Worm (Caenorhabditis elegans) whole organism, mixed stage, embryonic: Measurements from ENCODE around the gene nol-56.

Experiments
- M03D4.4 ChIP-seq: sonication (generic microtip); optimal IDR thresholded peaks from 2 replicates; lab custom pipeline; 2017; ENCODE audit warnings: mild to moderate bottlenecking, missing genetic modification characterization, missing compliant biosample characterization
- bed-3 ChIP-seq: fragments of 200-800 bp; sonication (Bioruptor generic); optimal IDR thresholded peaks from 3 replicates; lab custom pipeline; 2018; ENCODE audit warnings: mild to moderate bottlenecking, missing genetic modification characterization, moderate library complexity, missing compliant biosample characterization
- blmp-1 ChIP-seq: fragments of 150-350 bp; optimal IDR thresholded peaks from 2 replicates; lab custom pipeline; 2014; ENCODE audit warnings: missing biosample characterization, missing genetic modification characterization
- ceh-83 ChIP-seq: fragments of 200-800 bp; sonication (Bioruptor generic); optimal IDR thresholded peaks from 2 replicates; lab custom pipeline; 2018; ENCODE audit warnings: mild to moderate bottlenecking, missing genetic modification characterization, missing compliant biosample characterization
- ces-1 ChIP-seq: fragments of 150-350 bp; optimal IDR thresholded peaks from 2 replicates; lab custom pipeline; 2014; ENCODE audit warnings: missing biosample characterization, missing genetic modification reagents, missing genetic modification characterization
- cnd-1 ChIP-seq: fragments of 200-800 bp; sonication (Bioruptor generic); optimal IDR thresholded peaks from 2 replicates; lab custom pipeline; 2018; ENCODE audit warnings: mild to moderate bottlenecking, missing genetic modification characterization, missing compliant biosample characterization
- drap-1 ChIP-seq: fragments of 200-800 bp; sonication (Bioruptor generic); optimal IDR thresholded peaks from 3 replicates; lab custom pipeline; 2018; ENCODE audit warnings: mild to moderate bottlenecking, missing genetic modification characterization, missing compliant biosample characterization
- elt-1 ChIP-seq: sonication (generic microtip); optimal IDR thresholded peaks from 2 replicates; lab custom pipeline; 2017; ENCODE audit warnings: missing genetic modification characterization, mild to moderate bottlenecking, missing compliant biosample characterization, antibody characterized with exemption, moderate library complexity, borderline replicate concordance; ENCODE audit not compliant: insufficient read depth
- elt-3 ChIP-seq: fragments of 150-350 bp; optimal IDR thresholded peaks from 2 replicates; lab custom pipeline; 2014; ENCODE audit warnings: missing biosample characterization, missing genetic modification characterization
- flh-1 ChIP-seq: fragments of 200-800 bp; sonication (Bioruptor generic); optimal IDR thresholded peaks from 2 replicates; lab custom pipeline; 2018; ENCODE audit warnings: mild to moderate bottlenecking, missing genetic modification characterization, moderate library complexity, missing compliant biosample characterization
- ham-2 ChIP-seq: fragments of 200-800 bp; sonication (Bioruptor generic); optimal IDR thresholded peaks from 2 replicates; lab custom pipeline; 2018; ENCODE audit warnings: mild to moderate bottlenecking, missing genetic modification characterization, missing compliant biosample characterization
- lin-13 ChIP-seq: fragments of 150-350 bp; optimal IDR thresholded peaks from 2 replicates; lab custom pipeline; 2014; ENCODE audit warnings: missing biosample characterization, missing genetic modification characterization
- lin-32 ChIP-seq: fragments of 200-800 bp; sonication (Bioruptor generic); optimal IDR thresholded peaks from 2 replicates; lab custom pipeline; 2018; ENCODE audit warnings: mild to moderate bottlenecking, missing genetic modification characterization, missing compliant biosample characterization
- lsy-2 ChIP-seq: fragments of 150-350 bp; optimal IDR thresholded peaks from 2 replicates; lab custom pipeline; 2014; ENCODE audit warnings: missing biosample characterization, missing genetic modification characterization
- nhr-237 ChIP-seq: fragments of 150-350 bp; optimal IDR thresholded peaks from 2 replicates; lab custom pipeline; 2014; ENCODE audit warnings: missing biosample characterization, missing genetic modification characterization
- nhr-28 ChIP-seq: fragments of 150-350 bp; optimal IDR thresholded peaks from 2 replicates; lab custom pipeline; 2014; ENCODE audit warnings: missing biosample characterization, missing genetic modification characterization
- nhr-76 ChIP-seq: sonication (generic microtip); optimal IDR thresholded peaks from 2 replicates; lab custom pipeline; 2017; ENCODE audit warnings: missing biosample characterization, missing genetic modification characterization
- snpc-4 ChIP-seq: fragments of 150-350 bp; optimal IDR thresholded peaks from 2 replicates; lab custom pipeline; 2014; ENCODE audit warnings: missing biosample characterization, missing genetic modification characterization
- sptf-1 ChIP-seq: sonication (generic microtip); optimal IDR thresholded peaks from 2 replicates; lab custom pipeline; 2017; ENCODE audit warnings: mild to moderate bottlenecking, missing genetic modification characterization, moderate library complexity, missing compliant biosample characterization
- unc-120 ChIP-seq: sonication (generic microtip); optimal IDR thresholded peaks from 2 replicates; lab custom pipeline; 2017; ENCODE audit warnings: missing genetic modification characterization, missing compliant biosample characterization; ENCODE audit not compliant: poor library complexity, severe bottlenecking
- unc-39 ChIP-seq: fragments of 150-350 bp; optimal IDR thresholded peaks from 2 replicates; lab custom pipeline; 2014; ENCODE audit warnings: missing biosample characterization, missing genetic modification characterization
- unc-62 ChIP-seq: fragments of 150-350 bp; optimal IDR thresholded peaks from 2 replicates; lab custom pipeline; 2014; ENCODE audit warnings: missing biosample characterization, missing genetic modification reagents, missing genetic modification characterization

The nol-56 gene

ce11 chrV:10314371-10314770 is 38.4 kb downstream of the nol-56 start, which contains the start of gene trx-2:
Gene trx-2 (plus strand): TSS chrV:10314671.
- TF ChIP-seq cnd-1 (tag; lab: Kevin White, UChicago) (no peak), ceh-83 (GFP tag; lab: Kevin White, UChicago) (no peak), sptf-1 (tag; lab: Kevin White, UChicago) (no peak), elt-1 (tag; lab: Kevin White, UChicago) (no peak), nhr-76 (tag; lab: Kevin White, UChicago) (no peak), drap-1 (GFP tag; lab: Kevin White, UChicago) (no peak), nhr-237 (no peak), ces-1 (GFP tag; lab: Kevin White, UChicago) (no peak), lsy-2 (tag; lab: Kevin White, UChicago) (no peak), flh-1 (no peak), blmp-1 (tag; lab: Kevin White, UChicago) (no peak), M03D4.4 (tag; lab: Kevin White, UChicago) (no peak)

- no peak for TF ChIP-seq elt-3 (tag; lab: Kevin White, UChicago)
- no peak for TF ChIP-seq unc-39
- TF ChIP-seq sptf-1 (tag; lab: Kevin White, UChicago): no peak
- no peak for TF ChIP-seq lin-13 (tag; lab: Kevin White, UChicago)
- TF ChIP-seq unc-120: no peak
- no peak for TF ChIP-seq ces-1 (GFP tag; lab: Kevin White, UChicago)
- TF ChIP-seq nhr-28 (tag; lab: Kevin White, UChicago): no peak
- TF ChIP-seq ham-2 (GFP tag; lab: Kevin White, UChicago): no peak
- TF ChIP-seq bed-3 (GFP tag; lab: Kevin White, UChicago): no peak
These were observed 38.8 kb downstream of the nol-56 start, which contains the start of gene gcy-6 for ce11 chrV:10313953-10314352. Gene gcy-6 (minus strand): TSS chrV:10314053.

- TF ChIP-seq lin-32 (GFP tag; lab: Kevin White, UChicago) (no peak), drap-1 (GFP tag; lab: Kevin White, UChicago) (no peak), snpc-4 (tag; lab: Kevin White, UChicago) (no peak), unc-120 (no peak), elt-3 (tag; lab: Kevin White, UChicago) (no peak), M03D4.4 (tag; lab: Kevin White, UChicago) (no peak), bed-3 (GFP tag; lab: Kevin White, UChicago) (no peak), ham-2 (GFP tag; lab: Kevin White, UChicago) (no peak), unc-62 (GFP tag; lab: Kevin White, UChicago) (no peak)
- TF ChIP-seq, all 35 proteins: peak for 0
These were observed 45.5 kb downstream of the nol-56 start, which contains the start of gene che-12 for ce11 chrV:10307283-10307682. Gene che-12 (minus strand): TSS chrV:10307383.
